Worm (Caenorhabditis elegans): Measurements from ENCODE around the gene srw-67.

ce11 chrV:7400095-7400494, 17.4 kb upstream of the srw-67 start, which contains the start of gene cnc-9:
- TF ChIP-seq ama-1 (optimal IDR thresholded peaks at IDR 0.05), result no peak
- TF ChIP-seq tbx-37 (GFP tag; conservative IDR thresholded peaks at IDR 0.05), result no peak
- TF ChIP-seq scrt-1 (GFP tag; IDR thresholded peaks at IDR 0.05), result no peak
- TF ChIP-seq ceh-13 (GFP tag; optimal IDR thresholded peaks at IDR 0.05), result no peak
- TF ChIP-seq hmbx-1 (tag; optimal IDR thresholded peaks at IDR 0.05), result no peak
- no peak for TF ChIP-seq sea-1 (GFP tag; conservative IDR thresholded peaks at IDR 0.05)
- TF ChIP-seq hnd-1 (tag; optimal IDR thresholded peaks at IDR 0.05), result no peak
- no peak for TF ChIP-seq B0310.2 (tag; optimal IDR thresholded peaks at IDR 0.05)
- no peak for TF ChIP-seq hmg-4 (GFP tag; optimal IDR thresholded peaks at IDR 0.05)
- no peak for TF ChIP-seq aly-1 (tag; optimal IDR thresholded peaks at IDR 0.05)
- no peak for TF ChIP-seq F13C5.2 (tag; optimal IDR thresholded peaks at IDR 0.05)
- no peak for TF ChIP-seq tra-4 (tag; optimal IDR thresholded peaks at IDR 0.05)
- no peak for TF ChIP-seq tbx-11 (GFP tag; IDR thresholded peaks at IDR 0.05)
- no peak for TF ChIP-seq pes-1 (GFP tag; IDR thresholded peaks at IDR 0.05)
